Fruit fly (Drosophila melanogaster) whole organism, embryonic: Measurements from ENCODE around the gene Mfe2.

Source experiments
- Aef1 ChIP-seq: fragments of 200-800 bp; sonication (Bioruptor generic); IDR thresholded peaks from 3 replicates; pipeline ENCODE4 v1.3.6; 2022; ENCODE audit warnings: missing biosample characterization, missing genetic modification characterization
- Asciz ChIP-seq: fragments of 200-800 bp; sonication (Bioruptor generic); optimal IDR thresholded peaks from 2 replicates; lab custom pipeline; 2017; ENCODE audit warnings: missing biosample characterization, mild to moderate bottlenecking, missing genetic modification characterization, missing genetic modification reagents
- CG10543 ChIP-seq: fragments of 200-800 bp; sonication (Bioruptor generic); optimal IDR thresholded peaks from 3 replicates; lab custom pipeline; 2017; ENCODE audit warnings: missing biosample characterization, mild to moderate bottlenecking, missing genetic modification characterization, moderate library complexity
- CG10565 ChIP-seq: fragments of 200-800 bp; sonication (Bioruptor generic); optimal IDR thresholded peaks from 3 replicates; lab custom pipeline; 2016; ENCODE audit warnings: missing biosample characterization, mild to moderate bottlenecking, missing genetic modification characterization
- CG12104 ChIP-seq: fragments of 200-800 bp; sonication (Bioruptor generic); optimal IDR thresholded peaks from 3 replicates; lab custom pipeline; 2016; ENCODE audit warnings: missing biosample characterization, missing genetic modification characterization
- CG13894 ChIP-seq: fragments of 200-800 bp; sonication (Bioruptor generic); optimal IDR thresholded peaks from 3 replicates; lab custom pipeline; 2018; ENCODE audit warnings: missing biosample characterization, mild to moderate bottlenecking, missing genetic modification characterization, moderate library complexity
- CG15696 ChIP-seq: fragments of 200-800 bp; sonication (Bioruptor generic); optimal IDR thresholded peaks from 2 replicates; lab custom pipeline; 2019; ENCODE audit warnings: missing biosample characterization, mild to moderate bottlenecking, missing genetic modification characterization, moderate library complexity
- CG1603 ChIP-seq: fragments of 200-800 bp; sonication (Bioruptor generic); optimal IDR thresholded peaks from 2 replicates; lab custom pipeline; 2019; ENCODE audit warnings: missing biosample characterization, mild to moderate bottlenecking, missing genetic modification characterization, moderate library complexity
- CG16815 ChIP-seq: fragments of 200-800 bp; sonication (Bioruptor generic); optimal IDR thresholded peaks from 3 replicates; lab custom pipeline; 2017; ENCODE audit warnings: missing biosample characterization, mild to moderate bottlenecking, missing genetic modification characterization
- CG17186 ChIP-seq: fragments of 200-800 bp; sonication (Bioruptor generic); optimal IDR thresholded peaks from 3 replicates; lab custom pipeline; 2017; ENCODE audit warnings: missing biosample characterization, missing genetic modification reagents, missing genetic modification characterization
- CG17568 ChIP-seq: fragments of 200-800 bp; sonication (Bioruptor generic); optimal IDR thresholded peaks from 2 replicates; lab custom pipeline; 2018; ENCODE audit warnings: missing biosample characterization, mild to moderate bottlenecking, missing genetic modification characterization, moderate library complexity
- CG17912 ChIP-seq: fragments of 200-800 bp; sonication (Bioruptor generic); optimal IDR thresholded peaks from 2 replicates; lab custom pipeline; 2018; ENCODE audit warnings: missing biosample characterization, mild to moderate bottlenecking, missing genetic modification characterization
- CG2678 ChIP-seq: fragments of 200-800 bp; sonication (Bioruptor generic); optimal IDR thresholded peaks from 3 replicates; lab custom pipeline; 2019; ENCODE audit warnings: missing biosample characterization, mild to moderate bottlenecking, missing genetic modification characterization, moderate library complexity
- CG2712 ChIP-seq: fragments of 200-800 bp; optimal IDR thresholded peaks from 3 replicates; lab custom pipeline; 2019; ENCODE audit warnings: missing biosample characterization, mild to moderate bottlenecking, missing genetic modification characterization, moderate library complexity
- CG2875 ChIP-seq: fragments of 200-800 bp; sonication (Bioruptor generic); optimal IDR thresholded peaks from 2 replicates; lab custom pipeline; 2017; ENCODE audit warnings: missing biosample characterization, mild to moderate bottlenecking, missing genetic modification characterization, missing genetic modification reagents
- CG6765 ChIP-seq: fragments of 200-800 bp; sonication (Bioruptor generic); optimal IDR thresholded peaks from 3 replicates; lab custom pipeline; 2017; ENCODE audit warnings: missing biosample characterization, mild to moderate bottlenecking, missing genetic modification characterization
- CkIIα-i1 ChIP-seq: fragments of 200-800 bp; sonication (Bioruptor generic); IDR thresholded peaks from 2 replicates; pipeline ENCODE4 v1.3.6; 2022; ENCODE audit warnings: missing biosample characterization, missing genetic modification characterization
- Ets65A ChIP-seq: fragments of 200-800 bp; sonication (Bioruptor generic); peaks from one replicate; lab custom pipeline; 2016; ENCODE audit warnings: missing biosample characterization, missing genetic modification characterization
- Fer3 ChIP-seq: fragments of 200-800 bp; sonication (Bioruptor generic); optimal IDR thresholded peaks from 2 replicates; lab custom pipeline; 2018; ENCODE audit warnings: missing biosample characterization, mild to moderate bottlenecking, missing genetic modification characterization, moderate library complexity
- H2.0 ChIP-seq: fragments of 200-800 bp; sonication (Bioruptor generic); IDR thresholded peaks from 2 replicates; pipeline ENCODE4 v1.3.6; 2022; ENCODE audit warnings: missing biosample characterization, missing genetic modification characterization
- HLHmδ ChIP-seq: fragments of 200-800 bp; sonication (Bioruptor generic); optimal IDR thresholded peaks from 2 replicates; lab custom pipeline; 2018; ENCODE audit warnings: missing biosample characterization, mild to moderate bottlenecking, missing genetic modification characterization, moderate library complexity
- MBD-R2 ChIP-seq: fragments of 200-800 bp; sonication (Bioruptor generic); IDR thresholded peaks from 2 replicates; pipeline ENCODE4 v1.3.6; 2022; ENCODE audit warnings: missing biosample characterization, missing genetic modification characterization
- Mes4 ChIP-seq: fragments of 200-800 bp; sonication (Bioruptor generic); optimal IDR thresholded peaks from 2 replicates; lab custom pipeline; 2016; ENCODE audit warnings: missing biosample characterization, missing genetic modification characterization
- Side ChIP-seq: fragments of 200-800 bp; sonication (Bioruptor generic); optimal IDR thresholded peaks from 2 replicates; lab custom pipeline; 2016; ENCODE audit warnings: missing biosample characterization, missing genetic modification characterization
- Sin3A ChIP-seq: fragments of >200 bp; optimal IDR thresholded peaks from 2 replicates; lab custom pipeline; 2018
- Ssrp ChIP-seq: fragments of 200-800 bp; sonication (Bioruptor generic); optimal IDR thresholded peaks from 2 replicates; lab custom pipeline; 2018; ENCODE audit warnings: missing biosample characterization, mild to moderate bottlenecking, missing genetic modification characterization, moderate library complexity
- Tbp ChIP-seq: fragments of >200 bp; optimal IDR thresholded peaks from 2 replicates; lab custom pipeline; 2018; ENCODE audit warnings: missing biosample characterization, missing genetic modification characterization
- Xrp1 ChIP-seq: fragments of 200-800 bp; sonication (Bioruptor generic); IDR thresholded peaks from 2 replicates; pipeline ENCODE4 v1.3.6; 2022; ENCODE audit warnings: missing biosample characterization, missing genetic modification characterization
- bsh ChIP-seq, 2 experiments: fragments of 200-800 bp; sonication (Bioruptor generic); optimal IDR thresholded peaks; 2 replicates each; lab custom pipeline; 2017 to 2018; ENCODE audit warnings: mild to moderate bottlenecking in 2 of 2, missing biosample characterization in 2 of 2, missing genetic modification characterization in 2 of 2, moderate library complexity in 1 of 2
- cad ChIP-seq: fragments of >200 bp; optimal IDR thresholded peaks from 2 replicates; lab custom pipeline; 2017; ENCODE audit warnings: missing biosample characterization, missing genetic modification characterization
- chif ChIP-seq, 2 experiments: fragments of 200-800 bp; sonication (Bioruptor generic); optimal IDR thresholded peaks; 3 replicates each; lab custom pipeline; 2016; ENCODE audit warnings: missing biosample characterization in 2 of 2, missing genetic modification characterization in 2 of 2
- corto ChIP-seq: fragments of 200-800 bp; sonication (Bioruptor generic); optimal IDR thresholded peaks from 2 replicates; lab custom pipeline; 2016; ENCODE audit warnings: missing biosample characterization, mild to moderate bottlenecking, missing genetic modification characterization, moderate library complexity
- emc ChIP-seq: fragments of 200-800 bp; sonication (Bioruptor generic); optimal IDR thresholded peaks from 2 replicates; lab custom pipeline; 2016; ENCODE audit warnings: missing biosample characterization, missing genetic modification characterization
- exex ChIP-seq: fragments of 200-800 bp; sonication (Bioruptor generic); optimal IDR thresholded peaks from 4 replicates; lab custom pipeline; 2018; ENCODE audit warnings: missing biosample characterization, mild to moderate bottlenecking, missing genetic modification characterization, moderate library complexity
- gcm2 ChIP-seq: fragments of 200-800 bp; sonication (Bioruptor generic); optimal IDR thresholded peaks from 2 replicates; lab custom pipeline; 2016; ENCODE audit warnings: missing biosample characterization, missing genetic modification characterization
- hth ChIP-seq: fragments of >200 bp; optimal IDR thresholded peaks from 2 replicates; lab custom pipeline; 2017; ENCODE audit warnings: inconsistent platforms
- insv ChIP-seq, 2 experiments: fragments of 200-800 bp; sonication (Bioruptor generic); optimal IDR thresholded peaks; 3 replicates each; lab custom pipeline; 2016 to 2018; ENCODE audit warnings: missing biosample characterization in 2 of 2, missing genetic modification characterization in 2 of 2
- jigr1 ChIP-seq: fragments of 200-800 bp; sonication (Bioruptor generic); IDR thresholded peaks from 3 replicates; pipeline ENCODE4 v1.3.6; 2022; ENCODE audit warnings: missing biosample characterization, missing genetic modification characterization
- mld ChIP-seq: fragments of 200-800 bp; sonication (Bioruptor generic); IDR thresholded peaks from 3 replicates; pipeline ENCODE4 v1.3.6; 2022; ENCODE audit warnings: missing biosample characterization, missing genetic modification characterization; ENCODE audit not compliant: partially characterized antibody
- p53 ChIP-seq: fragments of 200-800 bp; sonication (Bioruptor generic); optimal IDR thresholded peaks from 2 replicates; lab custom pipeline; 2016; ENCODE audit warnings: missing biosample characterization, missing genetic modification characterization
- psq ChIP-seq: fragments of 200-800 bp; sonication (Bioruptor generic); optimal IDR thresholded peaks from 2 replicates; lab custom pipeline; 2017; ENCODE audit warnings: missing biosample characterization, missing genetic modification characterization
- ranshi ChIP-seq: fragments of 200-800 bp; sonication (Bioruptor generic); IDR thresholded peaks from 2 replicates; pipeline ENCODE4 v1.3.6; 2022; ENCODE audit warnings: missing biosample characterization, missing genetic modification characterization
- ro ChIP-seq: fragments of 200-800 bp; sonication (Bioruptor generic); IDR thresholded peaks from 2 replicates; pipeline ENCODE4 v1.3.6; 2022; ENCODE audit warnings: missing biosample characterization, missing genetic modification characterization
- salm ChIP-seq: fragments of 200-800 bp; sonication (Bioruptor generic); optimal IDR thresholded peaks from 2 replicates; lab custom pipeline; 2018; ENCODE audit warnings: missing biosample characterization, mild to moderate bottlenecking, missing genetic modification characterization
- shn ChIP-seq: fragments of 200-800 bp; sonication (Bioruptor generic); optimal IDR thresholded peaks from 3 replicates; lab custom pipeline; 2016; ENCODE audit warnings: missing biosample characterization, missing genetic modification characterization
- stc ChIP-seq: fragments of 200-800 bp; sonication (Bioruptor generic); IDR thresholded peaks from 2 replicates; pipeline ENCODE4 v1.3.6; 2022; ENCODE audit warnings: missing biosample characterization, missing genetic modification characterization
- stwl ChIP-seq: fragments of 200-800 bp; sonication (Bioruptor generic); optimal IDR thresholded peaks from 3 replicates; lab custom pipeline; 2018; ENCODE audit warnings: missing biosample characterization, mild to moderate bottlenecking, missing genetic modification characterization, moderate library complexity
- tgo ChIP-seq: fragments of 200-800 bp; sonication (Bioruptor generic); IDR thresholded peaks from 3 replicates; pipeline ENCODE4 v1.3.6; 2022; ENCODE audit warnings: missing biosample characterization, missing genetic modification characterization
- tna ChIP-seq: fragments of 200-800 bp; sonication (Bioruptor generic); IDR thresholded peaks from 2 replicates; pipeline ENCODE4 v1.3.6; 2022; ENCODE audit warnings: missing biosample characterization, missing genetic modification characterization; ENCODE audit not compliant: partially characterized antibody
- zfh2 ChIP-seq: fragments of 200-800 bp; sonication (Bioruptor generic); optimal IDR thresholded peaks from 2 replicates; lab custom pipeline; 2016; ENCODE audit warnings: missing biosample characterization, missing genetic modification characterization

Gene Mfe2

dm6 chrX:16277878-16278506, 7.2 kb downstream of the Mfe2 start, which contains the start of gene eas (continued):
- TF ChIP-seq Ssrp (tag; lab: Kevin White, UChicago) (no peak), tna (peak; percentile 56; the same call in 1 of the 2 replicates), CG12104 (GFP tag; lab: Kevin White, UChicago) (no peak), gcm2 (no peak), CG6765 (GFP tag; lab: Kevin White, UChicago) (no peak), insv (GFP tag; optimal IDR thresholded peaks at IDR 0.05; lab: Kevin White, UChicago) (peak; percentile 24 to 92), Mes4 (GFP tag; lab: Kevin White, UChicago) (no peak), chif (GFP tag; optimal IDR thresholded peaks at IDR 0.05; lab: Kevin White, UChicago) (no peak), Sin3A (peak; percentile 92), CG17912 (GFP tag; lab: Kevin White, UChicago) (no peak), zfh2 (no peak), CG16815 (GFP tag; lab: Kevin White, UChicago) (no peak), mld (peak; percentile 29; the same call in 1 of the 3 replicates), corto (no peak)

dm6 chrX:16278783-16279182, 8.0 kb downstream of the Mfe2 start:
- peak; percentile 89 for TF ChIP-seq CG2678 (tag; lab: Kevin White, UChicago)
- peak; percentile 67 for TF ChIP-seq Aef1 (GFP tag; lab: Robert Waterston, UW)
- TF ChIP-seq hth: no peak
- TF ChIP-seq MBD-R2 (GFP tag; lab: Robert Waterston, UW): peak; percentile 40; the same call in 1 of the 2 replicates
- TF ChIP-seq tgo (GFP tag; lab: Robert Waterston, UW): peak; percentile 77
- TF ChIP-seq CG13894 (tag; lab: Kevin White, UChicago): peak; percentile 67
- peak; percentile 85 for TF ChIP-seq Ets65A (GFP tag; lab: Kevin White, UChicago)
- TF ChIP-seq CG10565 (GFP tag; lab: Kevin White, UChicago): no peak
- peak; percentile 85 for TF ChIP-seq stc (GFP tag; lab: Robert Waterston, UW)
- TF ChIP-seq emc: no peak
- TF ChIP-seq CG17568 (GFP tag; lab: Kevin White, UChicago): peak; percentile 86
- TF ChIP-seq CG17186: peak; percentile 56
- TF ChIP-seq CG2712 (tag; lab: Kevin White, UChicago): peak; percentile 93
- peak; percentile 34 for TF ChIP-seq exex (tag; lab: Kevin White, UChicago)
- peak; percentile 23 for TF ChIP-seq shn (GFP tag; lab: Kevin White, UChicago)
- peak; percentile 60; the same call in 2 of the 3 replicates for TF ChIP-seq jigr1 (GFP tag; lab: Robert Waterston, UW)
- no peak for TF ChIP-seq cad (GFP tag; lab: Kevin White, UChicago)
- no peak for TF ChIP-seq p53 (GFP tag; lab: Kevin White, UChicago)
- TF ChIP-seq psq (GFP tag; lab: Kevin White, UChicago): no peak
- peak; percentile 91 for TF ChIP-seq CG15696 (tag; lab: Kevin White, UChicago)
- peak; percentile 94 for TF ChIP-seq Xrp1 (GFP tag; lab: Robert Waterston, UW)
- TF ChIP-seq Fer3 (tag; lab: Kevin White, UChicago): peak; percentile 76
- TF ChIP-seq bsh (GFP tag; optimal IDR thresholded peaks at IDR 0.05; lab: Kevin White, UChicago): peak; percentile 80 to 93
- TF ChIP-seq H2.0 (GFP tag; lab: Robert Waterston, UW): peak; percentile 73
- TF ChIP-seq ranshi (GFP tag; lab: Robert Waterston, UW): peak; percentile 89
- TF ChIP-seq Asciz: peak; percentile 82
- TF ChIP-seq salm: peak; percentile 82
- peak; percentile 89 for TF ChIP-seq CG1603
- peak; percentile 35; the same call in 1 of the 2 replicates for TF ChIP-seq ro (GFP tag; lab: Robert Waterston, UW)
- TF ChIP-seq Side (GFP tag; lab: Kevin White, UChicago): peak; percentile 31
- no peak for TF ChIP-seq Sin3A
- peak; percentile 91 for TF ChIP-seq CG2875 (GFP tag; lab: Kevin White, UChicago)
- no peak for TF ChIP-seq Tbp (GFP tag; lab: Kevin White, UChicago)
- TF ChIP-seq stwl: peak; percentile 12
- TF ChIP-seq CG10543 (GFP tag; lab: Kevin White, UChicago): peak; percentile 87
- TF ChIP-seq HLHmδ (GFP tag; lab: Kevin White, UChicago): no peak
- TF ChIP-seq CkIIα-i1 (GFP tag; lab: Robert Waterston, UW): no peak
